Worm (Caenorhabditis elegans): ENCODE results near the gene ints-9.
A peak's percentile ranks its signal among the peaks of the same experiment; 100 is the strongest.

ce11 chrV:7587637-7588036, 12.0 kb downstream of the ints-9 start, which contains the start of the genes F19F10.11 and C50E3.5:
- TF ChIP-seq lin-13 (GFP tag; optimal IDR thresholded peaks at IDR 0.05) (no peak), sma-3 (GFP tag; optimal IDR thresholded peaks at IDR 0.05) (peak; percentile 60), nhr-25 (tag; optimal IDR thresholded peaks at IDR 0.05) (no peak), nhr-237 (tag; optimal IDR thresholded peaks at IDR 0.05) (no peak)
